Fruit fly (Drosophila melanogaster): ENCODE measurements around the gene CG6761.

The CG6761 gene

DNA sequence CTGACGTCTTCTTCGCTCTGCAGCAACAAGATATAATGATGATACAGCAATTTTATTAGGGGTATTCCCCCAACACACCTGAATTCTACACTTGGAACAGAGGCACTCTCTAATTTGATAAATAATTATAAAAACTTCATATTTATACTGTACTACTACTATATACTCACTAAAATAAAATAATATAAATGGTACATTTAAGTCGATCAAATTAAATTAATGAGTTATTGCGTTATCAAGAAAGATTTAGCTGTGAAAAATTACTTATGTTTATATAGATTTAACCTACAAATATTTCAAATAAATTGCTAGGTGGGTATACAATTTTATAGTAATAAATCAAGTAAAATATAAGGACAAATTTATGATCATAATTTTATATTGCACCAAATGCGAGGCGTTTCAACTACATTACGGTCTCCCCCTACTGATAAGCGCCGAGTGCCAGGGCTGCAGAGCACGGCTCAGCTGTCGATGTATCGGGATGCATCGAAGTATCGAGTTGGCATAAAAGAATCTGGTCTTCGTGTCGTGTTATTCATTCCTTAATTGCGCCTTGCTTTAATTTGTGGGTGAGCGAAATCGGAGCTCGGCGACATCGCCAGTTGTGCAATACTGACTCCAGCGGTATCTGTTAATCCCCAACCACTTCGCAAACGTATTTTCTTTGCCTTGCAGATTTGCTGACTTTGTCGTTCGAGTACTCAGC, 10.6 kb upstream of the CG6761 start, which contains the start of gene vsg (continued):
- peak; percentile 61; the same call in 2 of the 3 replicates for TF ChIP-seq CG11093 (GFP tag; IDR thresholded peaks at IDR 0.05)
- TF ChIP-seq ATbp (GFP tag; optimal IDR thresholded peaks at IDR 0.05) = peak; percentile 36
- TF ChIP-seq CG12219 (GFP tag; optimal IDR thresholded peaks at IDR 0.05) = no peak
- peak; percentile 9 for TF ChIP-seq HHEX (GFP tag; optimal IDR thresholded peaks at IDR 0.05)
- peak; percentile 79; the same call in 2 of the 3 replicates for TF ChIP-seq mld (GFP tag; IDR thresholded peaks at IDR 0.05; ENCODE audit: partially characterized antibody)
- no peak for TF ChIP-seq CG3726 (GFP tag; IDR thresholded peaks at IDR 0.05)
- no peak for TF ChIP-seq cg (GFP tag; optimal IDR thresholded peaks at IDR 0.05)
- TF ChIP-seq Dp (GFP tag; optimal IDR thresholded peaks at IDR 0.05) = no peak
- TF ChIP-seq scrt (GFP tag; optimal IDR thresholded peaks at IDR 0.05) = peak; percentile 49
- TF ChIP-seq Sox102F (GFP tag; optimal IDR thresholded peaks at IDR 0.05) = peak; percentile 82
- peak; percentile 29 for TF ChIP-seq Ets97D (GFP tag; optimal IDR thresholded peaks at IDR 0.05)
- no peak for TF ChIP-seq da (GFP tag; optimal IDR thresholded peaks at IDR 0.05)
- TF ChIP-seq CG4424 (GFP tag; optimal IDR thresholded peaks at IDR 0.05) = peak; percentile 73
- TF ChIP-seq CG17568 (GFP tag; optimal IDR thresholded peaks at IDR 0.05) = no peak
- TF ChIP-seq h (optimal IDR thresholded peaks at IDR 0.05) = no peak
- no peak for TF ChIP-seq CG12236 (GFP tag; optimal IDR thresholded peaks at IDR 0.05)
- TF ChIP-seq CG31224 (GFP tag; IDR thresholded peaks at IDR 0.05) = no peak; the same call in 1 of the 2 replicates
- TF ChIP-seq Antp (GFP tag; optimal IDR thresholded peaks at IDR 0.05) = peak; percentile 35
- TF ChIP-seq Opbp (GFP tag; IDR thresholded peaks at IDR 0.05; ENCODE audit: partially characterized antibody) = peak; percentile 93
- TF ChIP-seq lbe (GFP tag; optimal IDR thresholded peaks at IDR 0.05) = no peak
- no peak for TF ChIP-seq Poxn (GFP tag; IDR thresholded peaks at IDR 0.05)
- TF ChIP-seq Nf-YB (GFP tag; optimal IDR thresholded peaks at IDR 0.05) = peak; percentile 72
- TF ChIP-seq HmgZ (tag; optimal IDR thresholded peaks at IDR 0.05) = peak; percentile 34
- TF ChIP-seq fd3F (GFP tag; optimal IDR thresholded peaks at IDR 0.05) = peak; percentile 74
- TF ChIP-seq sens-2 (GFP tag; IDR thresholded peaks at IDR 0.05) = no peak
- TF ChIP-seq lilli (GFP tag; optimal IDR thresholded peaks at IDR 0.05) = peak; percentile 73
- TF ChIP-seq CG2202 (tag; optimal IDR thresholded peaks at IDR 0.05) = peak; percentile 36
- TF ChIP-seq Eip74EF (GFP tag; optimal IDR thresholded peaks at IDR 0.05) = peak in 1 of 2 experiments; percentile 64
- TF ChIP-seq Gsc (GFP tag; IDR thresholded peaks at IDR 0.05) = no peak
- TF ChIP-seq Dek (tag; optimal IDR thresholded peaks at IDR 0.05) = peak; percentile 81
- TF ChIP-seq Fer3 (tag; optimal IDR thresholded peaks at IDR 0.05) = peak; percentile 66
- TF ChIP-seq trh (GFP tag; optimal IDR thresholded peaks at IDR 0.05) = peak; percentile 23
- TF ChIP-seq kay (GFP tag; optimal IDR thresholded peaks at IDR 0.05) = peak; percentile 77
- no peak for TF ChIP-seq CG10274 (GFP tag; optimal IDR thresholded peaks at IDR 0.05)
- peak; percentile 43 for TF ChIP-seq al (GFP tag; IDR thresholded peaks at IDR 0.05)
- TF ChIP-seq CG10267 (tag; optimal IDR thresholded peaks at IDR 0.05) = peak; percentile 84
- peak; percentile 85 for TF ChIP-seq CG12155 (GFP tag; optimal IDR thresholded peaks at IDR 0.05)
- peak; percentile 5 for TF ChIP-seq Elba2 (GFP tag; optimal IDR thresholded peaks at IDR 0.05)
- peak; percentile 91 for TF ChIP-seq sug (tag; optimal IDR thresholded peaks at IDR 0.05)
- TF ChIP-seq fru (optimal IDR thresholded peaks at IDR 0.05) = no peak
- TF ChIP-seq br (optimal IDR thresholded peaks at IDR 0.05) = no peak
- TF ChIP-seq Fer2 (tag; optimal IDR thresholded peaks at IDR 0.05) = peak; percentile 72
- no peak for TF ChIP-seq Jarid2 (GFP tag; optimal IDR thresholded peaks at IDR 0.05)
- TF ChIP-seq CG17912 (GFP tag; optimal IDR thresholded peaks at IDR 0.05) = peak; percentile 23
- no peak for TF ChIP-seq TFAM (GFP tag; optimal IDR thresholded peaks at IDR 0.05)
- peak; percentile 79 for TF ChIP-seq CG13287 (GFP tag; IDR thresholded peaks at IDR 0.05; ENCODE audit: partially characterized antibody)
- no peak for TF ChIP-seq tup (GFP tag; optimal IDR thresholded peaks at IDR 0.05)
- TF ChIP-seq Sox100B (GFP tag; optimal IDR thresholded peaks at IDR 0.05) = peak; percentile 4
- TF ChIP-seq CG30020 (tag; optimal IDR thresholded peaks at IDR 0.05) = peak; percentile 92
- peak; percentile 80 for TF ChIP-seq CG15601 (tag; optimal IDR thresholded peaks at IDR 0.05)
